Fruit fly (Drosophila melanogaster): Measurements from ENCODE around the gene CG5938.

- TF ChIP-seq CG9948 (tag; optimal IDR thresholded peaks at IDR 0.05) (no peak), CG15710 (tag; optimal IDR thresholded peaks at IDR 0.05) (no peak), CG8301 (tag; optimal IDR thresholded peaks at IDR 0.05) (no peak), CG32121 (GFP tag; IDR thresholded peaks at IDR 0.05) (no peak)
These were observed 45.2 kb upstream of the CG5938 start, which contains the start of gene CG42814 for dm6 chr3R:27229368-27229767.
